Worm (Caenorhabditis elegans): Measurements from ENCODE around the gene C42C1.19.
A peak's percentile ranks its signal among the peaks of the same experiment; 100 is the strongest.
"Not testable (repeated sequence)": the region's sequence is repeated elsewhere in the genome, so short reads cannot be mapped to it uniquely, and the experiment has no call there.

Gene C42C1.19

ce11 chrIV:12326932-12327331 lies 44.4 kb downstream of the C42C1.19 start, which contains the start of gene F19B6.3:
TSS of gene F19B6.3 (plus strand) at chrIV:12327232.
- TF ChIP-seq nhr-25 (tag; optimal IDR thresholded peaks at IDR 0.05); lin-39 (tag; optimal IDR thresholded peaks at IDR 0.05); unc-62 (GFP tag; optimal IDR thresholded peaks at IDR 0.05): not testable (repeated sequence)

ce11 chrIV:12330840-12331359 lies 48.4 kb downstream of the C42C1.19 start, which contains the start of gene ufd-1:
TSS of gene ufd-1 (minus strand) at chrIV:12330890.
- TF ChIP-seq ztf-1 (GFP tag; conservative IDR thresholded peaks at IDR 0.05), result no peak
- TF ChIP-seq fos-1 (tag; optimal IDR thresholded peaks at IDR 0.05), result peak; percentile 0
- no peak for TF ChIP-seq sma-3 (GFP tag; optimal IDR thresholded peaks at IDR 0.05)
- TF ChIP-seq mbf-1 (tag; optimal IDR thresholded peaks at IDR 0.05), result no peak
- peak; percentile 47 for TF ChIP-seq nhr-129 (tag; optimal IDR thresholded peaks at IDR 0.05)
- peak; percentile 1 for TF ChIP-seq unc-55 (GFP tag; optimal IDR thresholded peaks at IDR 0.05)
- peak in 1 of 2 experiments; percentile 16 for TF ChIP-seq lsy-2 (tag; optimal IDR thresholded peaks at IDR 0.05)

- no peak for TF ChIP-seq mdl-1 (tag; optimal IDR thresholded peaks at IDR 0.05)
- no peak for TF ChIP-seq nhr-12 (tag; optimal IDR thresholded peaks at IDR 0.05)
- TF ChIP-seq nhr-11 (tag; optimal IDR thresholded peaks at IDR 0.05), result no peak
- TF ChIP-seq nhr-21 (tag; optimal IDR thresholded peaks at IDR 0.05), result no peak
- no peak for TF ChIP-seq nhr-237 (tag; optimal IDR thresholded peaks at IDR 0.05)
- TF ChIP-seq dmd-4 (tag; optimal IDR thresholded peaks at IDR 0.05), result no peak
- TF ChIP-seq sem-4 (tag; optimal IDR thresholded peaks at IDR 0.05), result no peak
- no peak for TF ChIP-seq nhr-6 (tag; optimal IDR thresholded peaks at IDR 0.05)
- no peak for TF ChIP-seq lin-11 (tag; optimal IDR thresholded peaks at IDR 0.05)
- no peak for TF ChIP-seq nhr-129 (tag; optimal IDR thresholded peaks at IDR 0.05)
- TF ChIP-seq ztf-11 (tag; optimal IDR thresholded peaks at IDR 0.05), result no peak
- TF ChIP-seq ztf-4 (tag; optimal IDR thresholded peaks at IDR 0.05), result no peak
- TF ChIP-seq mab-5 (tag; optimal IDR thresholded peaks at IDR 0.05), result no peak
These were observed 51.6 kb downstream of the C42C1.19 start for ce11 chrIV:12334142-12334541.

- peak in 1 of 2 experiments; percentile 46 for TF ChIP-seq lsy-2 (tag; optimal IDR thresholded peaks at IDR 0.05)
- peak; percentile 34 for TF ChIP-seq unc-55 (GFP tag; optimal IDR thresholded peaks at IDR 0.05)
- TF ChIP-seq nhr-129 (tag; optimal IDR thresholded peaks at IDR 0.05), result peak; percentile 17
- no peak for TF ChIP-seq dmd-4 (tag; optimal IDR thresholded peaks at IDR 0.05)
- peak; percentile 65 for TF ChIP-seq gmeb-1 (tag; optimal IDR thresholded peaks at IDR 0.05)
These were observed 52.2 kb downstream of the C42C1.19 start for ce11 chrIV:12334708-12335107.

ce11 chrIV:12335248-12335647 lies 52.7 kb downstream of the C42C1.19 start:
- peak; percentile 54 for TF ChIP-seq F13H6.1 (tag; optimal IDR thresholded peaks at IDR 0.05)
- no peak for TF ChIP-seq nhr-10 (tag; optimal IDR thresholded peaks at IDR 0.05)
- TF ChIP-seq unc-55 (GFP tag; optimal IDR thresholded peaks at IDR 0.05), result peak; percentile 39
- peak; percentile 24 for TF ChIP-seq lin-11 (tag; optimal IDR thresholded peaks at IDR 0.05)
- peak in 1 of 2 experiments; percentile 22 for TF ChIP-seq mdl-1 (tag; optimal IDR thresholded peaks at IDR 0.05)
- TF ChIP-seq nhr-21 (tag; optimal IDR thresholded peaks at IDR 0.05), result no peak
- peak; percentile 90 for TF ChIP-seq nhr-129 (tag; optimal IDR thresholded peaks at IDR 0.05)
- peak; percentile 28 for TF ChIP-seq nhr-25 (tag; optimal IDR thresholded peaks at IDR 0.05)
- TF ChIP-seq peb-1 (tag; optimal IDR thresholded peaks at IDR 0.05), result no peak
- TF ChIP-seq lsy-2 (tag; optimal IDR thresholded peaks at IDR 0.05), result peak in 1 of 2 experiments; percentile 2
- TF ChIP-seq C34F6.9 (tag; optimal IDR thresholded peaks at IDR 0.05), result peak; percentile 17
- peak; percentile 43 for TF ChIP-seq sma-9 (GFP tag; optimal IDR thresholded peaks at IDR 0.05)
- no peak for TF ChIP-seq sma-9 (tag; optimal IDR thresholded peaks at IDR 0.05)

ce11 chrIV:12335798-12336197 lies 53.3 kb downstream of the C42C1.19 start, which contains the start of gene F19B6.1:
TSS of gene F19B6.1 (minus strand) at chrIV:12336075.
- no peak for TF ChIP-seq lin-13 (GFP tag; optimal IDR thresholded peaks at IDR 0.05)
- TF ChIP-seq nhr-6 (tag; optimal IDR thresholded peaks at IDR 0.05), result no peak
- TF ChIP-seq mdl-1 (tag; optimal IDR thresholded peaks at IDR 0.05), result no peak
- TF ChIP-seq sma-3 (GFP tag; optimal IDR thresholded peaks at IDR 0.05), result no peak
- no peak for TF ChIP-seq Y55F3AM.14 (GFP tag; optimal IDR thresholded peaks at IDR 0.05)
- TF ChIP-seq ama-1 (optimal IDR thresholded peaks at IDR 0.05), result no peak

All from whole organism, L2 larva.